Worm (Caenorhabditis elegans) whole organism, L1 larva: ENCODE data around the gene sdhd-1.

ENCODE experiments used
- elt-3 ChIP-seq, 6 experiments: fragments of 150-350 bp in 1 of 6; sonication (generic microtip); optimal IDR thresholded peaks; 2 replicates each; lab custom pipeline; 2017 to 2018; ENCODE audit warnings: missing biosample characterization in 6 of 6, missing genetic modification characterization in 6 of 6, inconsistent platforms in 1 of 6
- irx-1 ChIP-seq: sonication (generic microtip); optimal IDR thresholded peaks from 2 replicates; lab custom pipeline; 2016; ENCODE audit warnings: missing genetic modification characterization, missing compliant biosample characterization

DNA sequence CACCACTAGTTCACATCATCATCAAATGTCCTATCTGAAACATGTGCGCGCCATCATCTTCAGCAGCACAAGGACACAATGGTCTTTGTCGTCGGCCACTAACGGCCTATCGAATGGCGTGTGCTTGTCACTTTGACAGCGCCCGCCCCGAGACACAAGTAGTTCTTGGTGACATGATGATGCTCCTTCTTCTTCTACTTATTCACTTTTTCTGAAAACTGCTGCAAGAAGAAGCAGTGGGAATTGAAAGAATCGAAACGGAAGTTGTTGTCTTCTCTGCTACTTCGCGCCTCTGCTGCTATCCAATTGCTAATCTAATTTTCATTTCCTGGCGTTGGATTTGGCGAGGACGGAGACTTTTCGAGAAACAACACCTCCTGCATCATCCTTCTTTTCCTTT lies 45.3 kb downstream of the sdhd-1 start:
- no peak for TF ChIP-seq irx-1 (tag; lab: Kevin White, UChicago)
- TF ChIP-seq elt-3 (tag; optimal IDR thresholded peaks at IDR 0.05; lab: Kevin White, UChicago), result no peak
